Worm (Caenorhabditis elegans): Measurements from ENCODE around the gene nhr-214.

Gene nhr-214

DNA sequence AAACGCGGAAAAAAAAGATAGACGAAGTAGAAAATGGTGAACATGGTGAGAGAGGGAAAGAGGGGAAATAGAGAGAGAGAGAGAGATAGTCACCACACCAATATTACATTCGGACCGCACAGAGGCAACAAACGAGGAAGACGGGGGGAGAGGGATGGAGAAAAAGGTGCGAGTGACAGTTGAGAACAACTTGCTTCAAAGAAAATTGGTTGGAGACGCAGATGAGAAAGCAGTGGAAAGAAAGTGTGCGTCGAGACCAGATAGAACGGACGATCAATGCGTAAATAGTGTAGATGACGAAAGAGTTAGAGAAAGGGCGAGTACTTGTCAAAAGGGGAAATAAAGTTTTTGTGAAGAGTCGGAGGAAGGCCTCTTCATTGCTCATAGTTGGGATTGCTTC lies 31.5 kb downstream of the nhr-214 start (continued):
- TF ChIP-seq pat-9 (tag; optimal IDR thresholded peaks at IDR 0.05): peak; percentile 20
- peak; percentile 7 for TF ChIP-seq ref-2 (tag; optimal IDR thresholded peaks at IDR 0.05)
- TF ChIP-seq ttx-3 (tag; optimal IDR thresholded peaks at IDR 0.05): no peak
- TF ChIP-seq pqm-1 (tag; optimal IDR thresholded peaks at IDR 0.05): no peak
- peak; percentile 56 for TF ChIP-seq dve-1 (tag; optimal IDR thresholded peaks at IDR 0.05)
- no peak for TF ChIP-seq ceh-9 (tag; optimal IDR thresholded peaks at IDR 0.05)
- peak; percentile 79 for TF ChIP-seq nfya-1 (tag; optimal IDR thresholded peaks at IDR 0.05)
- TF ChIP-seq ceh-24 (tag; optimal IDR thresholded peaks at IDR 0.05): no peak
- TF ChIP-seq unc-55 (GFP tag; optimal IDR thresholded peaks at IDR 0.05): peak; percentile 92
- TF ChIP-seq ceh-31 (tag; optimal IDR thresholded peaks at IDR 0.05): peak; percentile 90
- peak; percentile 46 for TF ChIP-seq ceh-19 (GFP tag; optimal IDR thresholded peaks at IDR 0.05)
- peak; percentile 38 for TF ChIP-seq C08G9.2 (tag; optimal IDR thresholded peaks at IDR 0.05)
- TF ChIP-seq pros-1 (tag; optimal IDR thresholded peaks at IDR 0.05): peak; percentile 64
- TF ChIP-seq ahr-1 (tag; optimal IDR thresholded peaks at IDR 0.05): no peak
- no peak for TF ChIP-seq nhr-11 (tag; optimal IDR thresholded peaks at IDR 0.05)
- no peak for TF ChIP-seq hlh-13 (GFP tag; optimal IDR thresholded peaks at IDR 0.05)
- no peak for TF ChIP-seq eyg-1 (tag; optimal IDR thresholded peaks at IDR 0.05)
- TF ChIP-seq ceh-45 (GFP tag; IDR thresholded peaks at IDR 0.05): no peak
- TF ChIP-seq unc-86 (tag; optimal IDR thresholded peaks at IDR 0.05): no peak
- peak; percentile 43 for TF ChIP-seq elt-2 (tag; optimal IDR thresholded peaks at IDR 0.05)
- no peak for TF ChIP-seq sox-4 (tag; optimal IDR thresholded peaks at IDR 0.05)

DNA sequence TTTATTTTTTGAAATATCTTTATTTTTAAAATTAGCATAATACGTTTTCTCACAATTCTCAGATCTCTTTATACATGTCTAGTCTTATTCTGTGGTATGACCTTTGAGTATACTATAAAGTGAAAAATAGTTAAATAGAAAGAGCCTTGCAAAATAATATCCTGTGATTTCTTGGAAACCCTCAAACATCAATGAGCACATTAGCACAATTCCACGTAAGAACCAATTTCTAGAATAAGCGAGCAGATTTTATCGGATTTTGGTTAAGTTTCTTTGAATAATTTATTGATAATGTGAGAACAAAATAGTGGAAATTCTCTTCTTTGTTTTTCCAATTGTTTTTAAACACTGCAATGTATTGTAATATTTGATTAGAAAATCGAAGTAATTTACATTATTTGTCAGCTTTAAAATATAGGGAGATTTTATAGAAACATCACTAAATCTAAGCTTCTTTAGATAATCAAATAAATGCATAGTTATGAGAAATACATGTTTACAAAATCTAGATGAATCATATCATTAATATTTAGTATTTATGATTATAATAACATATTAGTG lies 32.8 kb downstream of the nhr-214 start:
- TF ChIP-seq K09A11.1 (tag; optimal IDR thresholded peaks at IDR 0.05; ENCODE audit: insufficient read depth): no peak
- TF ChIP-seq ceh-34 (tag; optimal IDR thresholded peaks at IDR 0.05): no peak
- no peak for TF ChIP-seq ceh-24 (tag; optimal IDR thresholded peaks at IDR 0.05)
- TF ChIP-seq pha-2 (tag; optimal IDR thresholded peaks at IDR 0.05): no peak
- TF ChIP-seq dve-1 (tag; optimal IDR thresholded peaks at IDR 0.05): no peak
- TF ChIP-seq ceh-30 (tag; optimal IDR thresholded peaks at IDR 0.05): no peak
- no peak for TF ChIP-seq sox-2 (GFP tag; IDR thresholded peaks at IDR 0.05)
- TF ChIP-seq K02D7.2 (tag; optimal IDR thresholded peaks at IDR 0.05): no peak
- TF ChIP-seq nfya-1 (tag; optimal IDR thresholded peaks at IDR 0.05): no peak
- no peak for TF ChIP-seq lin-11 (tag; optimal IDR thresholded peaks at IDR 0.05)

DNA sequence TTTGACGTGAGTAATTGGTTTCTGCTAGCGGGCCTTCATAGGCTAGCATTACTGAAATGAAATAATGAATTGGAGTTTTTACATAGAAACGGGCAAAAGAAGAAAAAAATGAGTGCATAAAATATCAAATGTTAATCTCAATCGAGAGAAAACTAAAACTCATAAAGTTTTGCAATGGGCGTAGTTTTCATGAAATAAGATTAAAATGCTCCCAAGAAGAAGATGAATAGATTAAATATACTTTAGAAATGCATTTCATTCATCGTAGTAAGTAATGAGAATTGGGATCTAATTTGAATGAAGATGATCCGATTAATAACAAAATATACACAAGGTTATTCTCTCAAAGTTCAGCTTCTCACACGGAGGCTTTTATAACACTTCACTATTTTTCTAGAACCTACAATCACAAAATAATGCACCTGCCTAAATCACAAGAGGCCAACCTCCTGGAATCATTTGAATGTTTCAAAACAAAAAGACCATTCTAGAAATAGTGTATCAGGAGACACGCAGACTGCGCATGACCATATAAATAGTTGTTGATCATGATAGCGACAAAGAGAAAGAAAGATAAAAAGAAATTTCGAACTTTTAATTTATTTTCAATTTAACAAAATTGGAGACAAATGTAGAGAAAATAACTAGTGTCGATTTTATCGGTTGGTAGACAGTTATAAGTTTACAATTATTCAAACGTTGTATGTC lies 33.9 kb downstream of the nhr-214 start, which contains the start of gene nhr-17:
Gene nhr-17, minus strand, starts transcription at position 51 of the 708 bp plus-strand sequence.
- no peak for TF ChIP-seq ceh-30 (tag; optimal IDR thresholded peaks at IDR 0.05)
- TF ChIP-seq rnt-1 (tag; optimal IDR thresholded peaks at IDR 0.05): no peak
- no peak for TF ChIP-seq ama-1 (optimal IDR thresholded peaks at IDR 0.05)
- TF ChIP-seq pha-2 (tag; optimal IDR thresholded peaks at IDR 0.05): no peak
- TF ChIP-seq pha-4 (tag; optimal IDR thresholded peaks at IDR 0.05): no peak
- no peak for TF ChIP-seq elt-2 (tag; optimal IDR thresholded peaks at IDR 0.05)
- no peak for TF ChIP-seq odd-2 (tag; optimal IDR thresholded peaks at IDR 0.05)
- TF ChIP-seq zip-5 (tag; optimal IDR thresholded peaks at IDR 0.05): no peak
- TF ChIP-seq dve-1 (tag; optimal IDR thresholded peaks at IDR 0.05): no peak
- TF ChIP-seq eyg-1 (tag; optimal IDR thresholded peaks at IDR 0.05): no peak
- TF ChIP-seq hlh-6 (tag; optimal IDR thresholded peaks at IDR 0.05): no peak
- TF ChIP-seq lim-6 (tag; optimal IDR thresholded peaks at IDR 0.05): no peak
- no peak for TF ChIP-seq ceh-2 (tag; optimal IDR thresholded peaks at IDR 0.05)

DNA sequence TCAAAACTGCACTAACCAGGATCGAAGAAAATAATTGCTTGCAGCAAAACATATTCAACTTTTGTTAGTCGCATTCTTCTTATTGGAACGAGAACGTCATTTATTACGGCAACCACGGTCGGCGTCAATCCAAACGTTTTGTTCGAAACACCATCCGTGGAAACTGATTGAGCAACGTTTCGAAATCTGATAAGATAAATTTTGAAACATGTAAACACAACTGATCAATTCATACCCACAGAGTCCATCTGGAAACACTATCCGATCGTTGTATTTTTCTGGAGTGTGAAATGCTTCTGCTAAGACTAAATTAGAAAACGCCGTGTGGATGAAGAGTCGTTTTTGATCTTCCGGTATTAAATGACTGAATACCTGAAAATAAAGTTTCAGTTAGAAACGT lies 36.1 kb downstream of the nhr-214 start:
- no peak for TF ChIP-seq fkh-10 (GFP tag; optimal IDR thresholded peaks at IDR 0.05)
- no peak for TF ChIP-seq lim-6 (tag; optimal IDR thresholded peaks at IDR 0.05)
